Worm (Caenorhabditis elegans) whole organism, mixed stage, embryonic: ENCODE results near the gene klc-1.

ENCODE experiments used
- bed-3 ChIP-seq: fragments of 200-800 bp; sonication (Bioruptor generic); optimal IDR thresholded peaks from 3 replicates; lab custom pipeline; 2018; ENCODE audit warnings: mild to moderate bottlenecking, missing genetic modification characterization, moderate library complexity, missing compliant biosample characterization
- ceh-83 ChIP-seq: fragments of 200-800 bp; sonication (Bioruptor generic); optimal IDR thresholded peaks from 2 replicates; lab custom pipeline; 2018; ENCODE audit warnings: mild to moderate bottlenecking, missing genetic modification characterization, missing compliant biosample characterization
- ces-1 ChIP-seq: fragments of 150-350 bp; optimal IDR thresholded peaks from 2 replicates; lab custom pipeline; 2014; ENCODE audit warnings: missing biosample characterization, missing genetic modification reagents, missing genetic modification characterization
- drap-1 ChIP-seq: fragments of 200-800 bp; sonication (Bioruptor generic); optimal IDR thresholded peaks from 3 replicates; lab custom pipeline; 2018; ENCODE audit warnings: mild to moderate bottlenecking, missing genetic modification characterization, missing compliant biosample characterization
- elt-1 ChIP-seq: sonication (generic microtip); optimal IDR thresholded peaks from 2 replicates; lab custom pipeline; 2017; ENCODE audit warnings: missing genetic modification characterization, mild to moderate bottlenecking, missing compliant biosample characterization, antibody characterized with exemption, moderate library complexity, borderline replicate concordance; ENCODE audit not compliant: insufficient read depth
- elt-3 ChIP-seq: fragments of 150-350 bp; optimal IDR thresholded peaks from 2 replicates; lab custom pipeline; 2014; ENCODE audit warnings: missing biosample characterization, missing genetic modification characterization
- flh-1 ChIP-seq: fragments of 200-800 bp; sonication (Bioruptor generic); optimal IDR thresholded peaks from 2 replicates; lab custom pipeline; 2018; ENCODE audit warnings: mild to moderate bottlenecking, missing genetic modification characterization, moderate library complexity, missing compliant biosample characterization
- ham-2 ChIP-seq: fragments of 200-800 bp; sonication (Bioruptor generic); optimal IDR thresholded peaks from 2 replicates; lab custom pipeline; 2018; ENCODE audit warnings: mild to moderate bottlenecking, missing genetic modification characterization, missing compliant biosample characterization
- hlh-1 ChIP-seq: fragments of 150-350 bp; optimal IDR thresholded peaks from 2 replicates; lab custom pipeline; 2014; ENCODE audit warnings: missing biosample characterization, missing genetic modification reagents, missing genetic modification characterization
- lin-13 ChIP-seq: fragments of 150-350 bp; optimal IDR thresholded peaks from 2 replicates; lab custom pipeline; 2014; ENCODE audit warnings: missing biosample characterization, missing genetic modification characterization
- lin-32 ChIP-seq: fragments of 200-800 bp; sonication (Bioruptor generic); optimal IDR thresholded peaks from 2 replicates; lab custom pipeline; 2018; ENCODE audit warnings: mild to moderate bottlenecking, missing genetic modification characterization, missing compliant biosample characterization
- lsy-2 ChIP-seq: fragments of 150-350 bp; optimal IDR thresholded peaks from 2 replicates; lab custom pipeline; 2014; ENCODE audit warnings: missing biosample characterization, missing genetic modification characterization
- mab-5 ChIP-seq: fragments of 150-350 bp; optimal IDR thresholded peaks from 2 replicates; lab custom pipeline; 2014; ENCODE audit warnings: missing biosample characterization, missing genetic modification characterization
- mep-1 ChIP-seq: fragments of 150-350 bp; optimal IDR thresholded peaks from 2 replicates; lab custom pipeline; 2017; ENCODE audit warnings: missing biosample characterization, missing genetic modification reagents, missing genetic modification characterization, inconsistent platforms
- mls-2 ChIP-seq: sonication (generic microtip); optimal IDR thresholded peaks from 2 replicates; lab custom pipeline; 2016; ENCODE audit warnings: mild to moderate bottlenecking, missing genetic modification characterization, moderate library complexity, missing compliant biosample characterization
- nhr-12 ChIP-seq: fragments of 150-350 bp; optimal IDR thresholded peaks from 2 replicates; lab custom pipeline; 2014; ENCODE audit warnings: missing biosample characterization, missing genetic modification characterization
- nhr-2 ChIP-seq: fragments of 150-350 bp; optimal IDR thresholded peaks from 2 replicates; lab custom pipeline; 2014; ENCODE audit warnings: missing biosample characterization, missing genetic modification characterization
- nhr-237 ChIP-seq: fragments of 150-350 bp; optimal IDR thresholded peaks from 2 replicates; lab custom pipeline; 2014; ENCODE audit warnings: missing biosample characterization, missing genetic modification characterization
- nhr-28 ChIP-seq: fragments of 150-350 bp; optimal IDR thresholded peaks from 2 replicates; lab custom pipeline; 2014; ENCODE audit warnings: missing biosample characterization, missing genetic modification characterization
- nhr-76 ChIP-seq: sonication (generic microtip); optimal IDR thresholded peaks from 2 replicates; lab custom pipeline; 2017; ENCODE audit warnings: missing biosample characterization, missing genetic modification characterization
- pha-4 ChIP-seq: fragments of 150-350 bp; optimal IDR thresholded peaks from 2 replicates; lab custom pipeline; 2018; ENCODE audit warnings: missing biosample characterization, missing genetic modification reagents, missing genetic modification characterization
- sem-2 ChIP-seq: fragments of 200-800 bp; sonication (Bioruptor generic); optimal IDR thresholded peaks from 2 replicates; lab custom pipeline; 2018; ENCODE audit warnings: mild to moderate bottlenecking, missing genetic modification characterization, missing compliant biosample characterization
- snpc-4 ChIP-seq: fragments of 150-350 bp; optimal IDR thresholded peaks from 2 replicates; lab custom pipeline; 2014; ENCODE audit warnings: missing biosample characterization, missing genetic modification characterization
- sptf-1 ChIP-seq: sonication (generic microtip); optimal IDR thresholded peaks from 2 replicates; lab custom pipeline; 2017; ENCODE audit warnings: mild to moderate bottlenecking, missing genetic modification characterization, moderate library complexity, missing compliant biosample characterization
- tbx-8 ChIP-seq: fragments of 200-800 bp; sonication (Bioruptor generic); optimal IDR thresholded peaks from 2 replicates; lab custom pipeline; 2018; ENCODE audit warnings: mild to moderate bottlenecking, missing genetic modification characterization, moderate library complexity, missing compliant biosample characterization
- unc-120 ChIP-seq: sonication (generic microtip); optimal IDR thresholded peaks from 2 replicates; lab custom pipeline; 2017; ENCODE audit warnings: missing genetic modification characterization, missing compliant biosample characterization; ENCODE audit not compliant: poor library complexity, severe bottlenecking
- unc-39 ChIP-seq: fragments of 150-350 bp; optimal IDR thresholded peaks from 2 replicates; lab custom pipeline; 2014; ENCODE audit warnings: missing biosample characterization, missing genetic modification characterization
- unc-62 ChIP-seq: fragments of 150-350 bp; optimal IDR thresholded peaks from 2 replicates; lab custom pipeline; 2014; ENCODE audit warnings: missing biosample characterization, missing genetic modification reagents, missing genetic modification characterization
- ztf-11 ChIP-seq: fragments of 150-350 bp; optimal IDR thresholded peaks from 2 replicates; lab custom pipeline; 2014; ENCODE audit warnings: missing biosample characterization, missing genetic modification characterization

klc-1 gene

ce11 chrIV:11126004-11126027, 42.3 kb downstream of the klc-1 start, which contains the start of gene swsn-4:
Gene swsn-4 (plus strand): TSS chrIV:11126024.
- TF ChIP-seq bed-3 (no peak), nhr-12 (tag; lab: Kevin White, UChicago) (no peak), snpc-4 (no peak), pha-4 (no peak), lsy-2 (tag; lab: Kevin White, UChicago) (no peak), nhr-2 (tag; lab: Kevin White, UChicago) (no peak), unc-39 (tag; lab: Kevin White, UChicago) (no peak), elt-3 (tag; lab: Kevin White, UChicago) (no peak)

ce11 chrIV:11126028-11126427, 42.5 kb downstream of the klc-1 start:
- no peak for TF ChIP-seq bed-3
- no peak for TF ChIP-seq ceh-83
- TF ChIP-seq unc-120 (tag; lab: Kevin White, UChicago), result no peak
- no peak for TF ChIP-seq lin-32 (GFP tag; lab: Kevin White, UChicago)
- TF ChIP-seq sptf-1 (tag; lab: Kevin White, UChicago), result no peak
- no peak for TF ChIP-seq ces-1
- no peak for TF ChIP-seq hlh-1 (tag; lab: Kevin White, UChicago)
- no peak for TF ChIP-seq nhr-76 (tag; lab: Kevin White, UChicago)
- no peak for TF ChIP-seq sem-2 (GFP tag; lab: Kevin White, UChicago)
- TF ChIP-seq unc-62 (GFP tag; lab: Kevin White, UChicago), result no peak
- no peak for TF ChIP-seq nhr-28 (tag; lab: Kevin White, UChicago)
- TF ChIP-seq snpc-4, result no peak
- TF ChIP-seq nhr-2 (tag; lab: Kevin White, UChicago), result no peak
- TF ChIP-seq pha-4, result no peak
- TF ChIP-seq ham-2 (GFP tag; lab: Kevin White, UChicago), result no peak
- TF ChIP-seq mab-5, result no peak
- no peak for TF ChIP-seq drap-1 (GFP tag; lab: Kevin White, UChicago)

ce11 chrIV:11130774-11131173, 47.2 kb downstream of the klc-1 start:
- TF ChIP-seq tbx-8, result no peak
- TF ChIP-seq mls-2 (tag; lab: Kevin White, UChicago), result no peak
- no peak for TF ChIP-seq ceh-83
- TF ChIP-seq mep-1, result no peak
- no peak for TF ChIP-seq unc-120 (tag; lab: Kevin White, UChicago)
- TF ChIP-seq ztf-11 (tag; lab: Kevin White, UChicago), result no peak
- TF ChIP-seq mab-5, result no peak
- TF ChIP-seq elt-3 (tag; lab: Kevin White, UChicago), result no peak
- TF ChIP-seq drap-1 (GFP tag; lab: Kevin White, UChicago), result no peak
- TF ChIP-seq lin-13 (tag; lab: Kevin White, UChicago), result no peak
- no peak for TF ChIP-seq pha-4
- no peak for TF ChIP-seq nhr-28 (tag; lab: Kevin White, UChicago)
- TF ChIP-seq unc-62 (GFP tag; lab: Kevin White, UChicago), result no peak
- no peak for TF ChIP-seq unc-39 (tag; lab: Kevin White, UChicago)
- TF ChIP-seq bed-3, result no peak
- TF ChIP-seq nhr-76 (tag; lab: Kevin White, UChicago), result no peak
- no peak for TF ChIP-seq snpc-4
- no peak for TF ChIP-seq lsy-2 (tag; lab: Kevin White, UChicago)
- TF ChIP-seq, all 35 proteins: peak for 0

ce11 chrIV:11131268-11131667, 47.7 kb downstream of the klc-1 start, which contains the start of gene ard-1:
Gene ard-1 (plus strand): TSS chrIV:11131279.
- TF ChIP-seq pha-4 (no peak), lin-32 (GFP tag; lab: Kevin White, UChicago) (no peak), elt-1 (tag; lab: Kevin White, UChicago) (no peak), sem-2 (GFP tag; lab: Kevin White, UChicago) (no peak), flh-1 (GFP tag; lab: Kevin White, UChicago) (no peak), hlh-1 (tag; lab: Kevin White, UChicago) (no peak), nhr-237 (no peak), mls-2 (tag; lab: Kevin White, UChicago) (no peak), ztf-11 (tag; lab: Kevin White, UChicago) (no peak), bed-3 (no peak), lsy-2 (tag; lab: Kevin White, UChicago) (no peak), unc-39 (tag; lab: Kevin White, UChicago) (no peak), lin-13 (tag; lab: Kevin White, UChicago) (no peak), nhr-2 (tag; lab: Kevin White, UChicago) (no peak), unc-62 (GFP tag; lab: Kevin White, UChicago) (no peak), ces-1 (no peak), mab-5 (no peak)
